Worm (Caenorhabditis elegans) whole organism, early embryonic: Measurements from ENCODE around the gene cdc-48.1.

ENCODE experiments used
- F13C5.2 ChIP-seq: sonication (generic microtip); optimal IDR thresholded peaks from 2 replicates; lab custom pipeline; 2017; ENCODE audit warnings: mild to moderate bottlenecking, missing genetic modification characterization, inconsistent platforms, missing compliant biosample characterization
- ama-1 ChIP-seq: fragments of 150-350 bp; optimal IDR thresholded peaks from 2 replicates; lab custom pipeline; 2014
- ceh-13 ChIP-seq: fragments of 200-800 bp; sonication (Bioruptor generic); optimal IDR thresholded peaks from 2 replicates; lab custom pipeline; 2018; ENCODE audit warnings: mild to moderate bottlenecking, missing genetic modification characterization, missing compliant biosample characterization
- flt-1 ChIP-seq: fragments of 200-800 bp; sonication (Bioruptor generic); IDR thresholded peaks from 2 replicates; pipeline ENCODE4 v1.3.6; 2022; ENCODE audit warnings: missing genetic modification characterization, missing compliant biosample characterization
- hnd-1 ChIP-seq: sonication (generic microtip); optimal IDR thresholded peaks from 2 replicates; lab custom pipeline; 2016; ENCODE audit warnings: missing genetic modification characterization, missing compliant biosample characterization
- tra-4 ChIP-seq: sonication (generic microtip); optimal IDR thresholded peaks from 2 replicates; lab custom pipeline; 2017; ENCODE audit warnings: missing genetic modification characterization, missing compliant biosample characterization

DNA sequence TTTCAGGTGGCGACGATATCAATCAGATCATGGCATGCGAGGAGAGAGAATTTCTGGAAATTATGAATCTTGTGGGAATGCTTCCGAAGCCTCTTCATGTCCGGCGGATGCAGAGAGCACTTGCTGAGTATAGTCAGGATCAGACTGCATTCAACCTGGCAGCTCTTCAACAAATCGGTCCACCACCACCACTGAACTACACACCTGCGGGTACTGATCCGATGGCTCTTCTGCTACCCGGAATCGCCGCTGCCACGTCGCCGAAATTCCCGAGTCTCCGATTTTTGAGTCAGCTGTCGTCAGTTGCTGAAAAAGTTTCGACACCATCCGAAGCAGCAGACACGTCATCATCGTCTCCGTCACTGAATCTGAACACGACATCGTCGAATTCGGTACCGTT, 32.3 kb downstream of the cdc-48.1 start:
- TF ChIP-seq tra-4 (no peak), ama-1 (lab: Kevin White, UChicago) (no peak), F13C5.2 (no peak), ceh-13 (GFP tag; lab: Kevin White, UChicago) (no peak), flt-1 (no peak), hnd-1 (tag; lab: Kevin White, UChicago) (no peak)
